Worm (Caenorhabditis elegans) whole organism, midembryonic: ENCODE results near the gene F54D5.7.

Source experiments
- T22C8.4 ChIP-seq: fragments of 200-800 bp; sonication (Bioruptor generic); IDR thresholded peaks from 2 replicates; pipeline ENCODE4 v1.3.6; 2022; ENCODE audit warnings: missing genetic modification characterization, missing compliant biosample characterization
- cog-1 ChIP-seq: sonication (generic microtip); optimal IDR thresholded peaks from 2 replicates; lab custom pipeline; 2016; ENCODE audit warnings: missing genetic modification characterization, missing compliant biosample characterization
- flt-1 ChIP-seq: fragments of 200-800 bp; sonication (Bioruptor generic); IDR thresholded peaks from 2 replicates; pipeline ENCODE4 v1.3.6; 2022; ENCODE audit warnings: missing genetic modification characterization, missing compliant biosample characterization
- klf-2 ChIP-seq: fragments of 200-800 bp; sonication (Bioruptor generic); conservative IDR thresholded peaks from 2 replicates; pipeline ENCODE4 v1.3.6; 2022; ENCODE audit warnings: missing genetic modification reagents, missing genetic modification characterization, missing compliant biosample characterization
- med-1 ChIP-seq: sonication (generic microtip); optimal IDR thresholded peaks from 2 replicates; lab custom pipeline; 2017; ENCODE audit warnings: missing genetic modification characterization, mild to moderate bottlenecking, missing compliant biosample characterization, antibody characterized with exemption, missing genetic modification reagents; ENCODE audit not compliant: insufficient read depth
- ref-1 ChIP-seq: fragments of 200-800 bp; sonication (Bioruptor generic); conservative IDR thresholded peaks from 2 replicates; pipeline ENCODE4 v1.3.6; 2022; ENCODE audit warnings: missing genetic modification reagents, missing genetic modification characterization, missing compliant biosample characterization
- tab-1 ChIP-seq: fragments of 200-800 bp; sonication (Bioruptor generic); IDR thresholded peaks from 2 replicates; pipeline ENCODE4 v1.3.6; 2022; ENCODE audit warnings: missing genetic modification characterization, missing compliant biosample characterization
- ztf-29 ChIP-seq: fragments of 200-800 bp; sonication (Bioruptor generic); IDR thresholded peaks from 2 replicates; pipeline ENCODE4 v1.3.6; 2022; ENCODE audit warnings: missing genetic modification reagents, missing genetic modification characterization, missing compliant biosample characterization

ce11 chrII:11533716-11534115, 13.6 kb upstream of the F54D5.7 start, which contains the start of gene mdt-8:
- TF ChIP-seq tab-1 (GFP tag; lab: Robert Waterston, UW) (no peak), ztf-29 (GFP tag; lab: Robert Waterston, UW) (no peak), med-1 (no peak), klf-2 (GFP tag; lab: Robert Waterston, UW) (no peak), ref-1 (GFP tag; lab: Robert Waterston, UW) (no peak), flt-1 (GFP tag; lab: Robert Waterston, UW) (no peak), cog-1 (tag; lab: Kevin White, UChicago) (no peak), T22C8.4 (GFP tag; lab: Robert Waterston, UW) (no peak)
